Worm (Caenorhabditis elegans): ENCODE measurements around the gene mcm-6.

Gene mcm-6

ce11 chrIII:9747133-9747532 is 47.0 kb upstream of the mcm-6 start, which contains the start of the genes iff-1 and cdk-1:
TSS of gene iff-1 (minus strand) at chrIII:9747193.
TSS of gene cdk-1 (plus strand) at chrIII:9747472.
- TF ChIP-seq zfp-3 (GFP tag; conservative IDR thresholded peaks at IDR 0.05): no peak
- TF ChIP-seq mxl-2 (GFP tag; conservative IDR thresholded peaks at IDR 0.05): no peak
- no peak for TF ChIP-seq ceh-28 (tag; optimal IDR thresholded peaks at IDR 0.05)
- TF ChIP-seq pha-4 (GFP tag; IDR thresholded peaks at IDR 0.05): no peak
- TF ChIP-seq pha-4 (tag; optimal IDR thresholded peaks at IDR 0.05): peak; percentile 12
- TF ChIP-seq rbr-2 (tag; optimal IDR thresholded peaks at IDR 0.05): no peak
- TF ChIP-seq hmg-1.1 (GFP tag; IDR thresholded peaks at IDR 0.05): peak; percentile 45; the same call in 1 of the 2 replicates
- TF ChIP-seq sdz-12 (GFP tag; optimal IDR thresholded peaks at IDR 0.05): no peak
- no peak for TF ChIP-seq php-3 (GFP tag; IDR thresholded peaks at IDR 0.05)
- no peak for TF ChIP-seq egl-27 (tag; optimal IDR thresholded peaks at IDR 0.05)
- TF ChIP-seq dpl-1 (GFP tag; optimal IDR thresholded peaks at IDR 0.05): peak; percentile 82
- TF ChIP-seq Y48G9A.11 (GFP tag; IDR thresholded peaks at IDR 0.05): no peak
- peak; percentile 92 for TF ChIP-seq aha-1 (tag)
- no peak for TF ChIP-seq mdl-1 (tag; optimal IDR thresholded peaks at IDR 0.05)
- no peak for TF ChIP-seq ceh-44 (GFP tag; IDR thresholded peaks at IDR 0.05)
- no peak for TF ChIP-seq snpc-4 (tag; optimal IDR thresholded peaks at IDR 0.05)
- TF ChIP-seq snpc-1.2 (GFP tag; IDR thresholded peaks at IDR 0.05): 0 out of 2 replicates have a peak, but pooled peaks have one; percentile 19
- no peak for TF ChIP-seq nhr-6 (tag; optimal IDR thresholded peaks at IDR 0.05)
- peak in 1 of 2 experiments; percentile 68 for TF ChIP-seq lsy-2 (tag; optimal IDR thresholded peaks at IDR 0.05)
- no peak for TF ChIP-seq lin-1 (GFP tag; IDR thresholded peaks at IDR 0.05)
- TF ChIP-seq mes-2 (tag; optimal IDR thresholded peaks at IDR 0.05; ENCODE audit: poor library complexity, severe bottlenecking): peak; percentile 60

- TF ChIP-seq ZK337.2 (GFP tag; IDR thresholded peaks at IDR 0.05): no peak
- TF ChIP-seq aly-2 (tag; optimal IDR thresholded peaks at IDR 0.05): peak; percentile 21
- TF ChIP-seq mxl-2 (GFP tag; conservative IDR thresholded peaks at IDR 0.05): no peak
- TF ChIP-seq spr-3 (GFP tag; optimal IDR thresholded peaks at IDR 0.05): no peak
- TF ChIP-seq hmg-1.1 (GFP tag; IDR thresholded peaks at IDR 0.05): no peak
- TF ChIP-seq lsy-2 (tag; optimal IDR thresholded peaks at IDR 0.05): no peak
- TF ChIP-seq lin-15B (tag; optimal IDR thresholded peaks at IDR 0.05): no peak
- TF ChIP-seq dmd-8 (GFP tag; IDR thresholded peaks at IDR 0.05): no peak
- TF ChIP-seq T20F7.1 (GFP tag; optimal IDR thresholded peaks at IDR 0.05): no peak
- TF ChIP-seq ceh-44 (GFP tag; IDR thresholded peaks at IDR 0.05): no peak
- TF ChIP-seq Y5F2A.4 (GFP tag; optimal IDR thresholded peaks at IDR 0.05): no peak
- TF ChIP-seq nhr-77 (tag; optimal IDR thresholded peaks at IDR 0.05): no peak
- no peak for TF ChIP-seq nhr-6 (tag; optimal IDR thresholded peaks at IDR 0.05)
- no peak for TF ChIP-seq madf-9 (GFP tag; conservative IDR thresholded peaks at IDR 0.05)
- TF ChIP-seq unc-130 (GFP tag; optimal IDR thresholded peaks at IDR 0.05): peak; percentile 36
- no peak for TF ChIP-seq madf-5 (GFP tag; IDR thresholded peaks at IDR 0.05)
- no peak for TF ChIP-seq tra-1 (GFP tag; IDR thresholded peaks at IDR 0.05)
- TF ChIP-seq ceh-82 (tag; optimal IDR thresholded peaks at IDR 0.05): no peak
- no peak for TF ChIP-seq mxl-3 (GFP tag; optimal IDR thresholded peaks at IDR 0.05)
- 0 out of 2 replicates have a peak, but pooled peaks have one; percentile 17 for TF ChIP-seq lim-7 (GFP tag; IDR thresholded peaks at IDR 0.05)
- TF ChIP-seq lin-13 (GFP tag; optimal IDR thresholded peaks at IDR 0.05): no peak
- TF ChIP-seq ctbp-1 (GFP tag; IDR thresholded peaks at IDR 0.05): 0 out of 2 replicates have a peak, but pooled peaks have one; percentile 12
- TF ChIP-seq daf-8 (GFP tag; IDR thresholded peaks at IDR 0.05): no peak
- no peak for TF ChIP-seq mep-1 (tag; optimal IDR thresholded peaks at IDR 0.05)
- no peak for TF ChIP-seq snpc-1.2 (GFP tag; IDR thresholded peaks at IDR 0.05)
- TF ChIP-seq F37D6.2 (tag; optimal IDR thresholded peaks at IDR 0.05): no peak
- no peak for TF ChIP-seq ama-1 (optimal IDR thresholded peaks at IDR 0.05)
- no peak for TF ChIP-seq rbr-2 (tag; optimal IDR thresholded peaks at IDR 0.05)
- TF ChIP-seq nhr-42 (GFP tag; IDR thresholded peaks at IDR 0.05): no peak
- no peak for TF ChIP-seq mdl-1 (tag; optimal IDR thresholded peaks at IDR 0.05)
- TF ChIP-seq nhr-41 (GFP tag; IDR thresholded peaks at IDR 0.05): no peak
- peak; percentile 29 for TF ChIP-seq lin-38 (GFP tag; IDR thresholded peaks at IDR 0.05)
- TF ChIP-seq ztf-7 (tag; optimal IDR thresholded peaks at IDR 0.05): no peak
- TF ChIP-seq hif-1 (tag; optimal IDR thresholded peaks at IDR 0.05): no peak
- no peak for TF ChIP-seq pqm-1 (tag; optimal IDR thresholded peaks at IDR 0.05)
- no peak for TF ChIP-seq ztf-11 (tag; optimal IDR thresholded peaks at IDR 0.05)
- no peak for TF ChIP-seq aha-1 (tag)
- TF ChIP-seq arid-1 (GFP tag; conservative IDR thresholded peaks at IDR 0.05): 0 out of 2 replicates have a peak, but pooled peaks have one; percentile 11
These were observed 45.5 kb upstream of the mcm-6 start, which contains the start of gene T05G5.4 for ce11 chrIII:9748694-9749093. TSS of gene T05G5.4 (plus strand) at chrIII:9748934.
